Worm (Caenorhabditis elegans) whole organism, L2 larva: Measurements from ENCODE around the gene tim-1.

Source experiments
- C34F6.9 ChIP-seq: fragments of 150-350 bp; optimal IDR thresholded peaks from 2 replicates; lab custom pipeline; 2014; ENCODE audit warnings: missing biosample characterization, missing genetic modification characterization
- F13H6.1 ChIP-seq: sonication (generic microtip); optimal IDR thresholded peaks from 2 replicates; lab custom pipeline; 2016; ENCODE audit warnings: missing genetic modification characterization, missing compliant biosample characterization
- R02D3.7 ChIP-seq: fragments of 150-350 bp; optimal IDR thresholded peaks from 2 replicates; lab custom pipeline; 2014; ENCODE audit warnings: missing biosample characterization, missing genetic modification characterization
- Y55F3AM.14 ChIP-seq: fragments of 200-800 bp; sonication (Bioruptor generic); optimal IDR thresholded peaks from 2 replicates; lab custom pipeline; 2018; ENCODE audit warnings: mild to moderate bottlenecking, missing genetic modification characterization, missing compliant biosample characterization
- ZK546.5 ChIP-seq: sonication (generic microtip); optimal IDR thresholded peaks from 2 replicates; lab custom pipeline; 2017; ENCODE audit warnings: missing biosample characterization, missing genetic modification characterization
- alr-1 ChIP-seq: fragments of 150-350 bp; optimal IDR thresholded peaks from 2 replicates; lab custom pipeline; 2014; ENCODE audit warnings: missing biosample characterization, missing genetic modification characterization
- aly-2 ChIP-seq: fragments of 150-350 bp; optimal IDR thresholded peaks from 2 replicates; lab custom pipeline; 2014; ENCODE audit warnings: missing biosample characterization, missing genetic modification characterization
- blmp-1 ChIP-seq: sonication (generic microtip); optimal IDR thresholded peaks from 2 replicates; lab custom pipeline; 2017; ENCODE audit warnings: missing genetic modification characterization, mild to moderate bottlenecking, missing compliant biosample characterization, antibody characterized with exemption, moderate library complexity; ENCODE audit not compliant: insufficient read depth
- ceh-16 ChIP-seq: fragments of 150-350 bp; optimal IDR thresholded peaks from 2 replicates; lab custom pipeline; 2014; ENCODE audit warnings: missing biosample characterization, missing genetic modification characterization
- crh-2 ChIP-seq: sonication (generic microtip); optimal IDR thresholded peaks from 2 replicates; lab custom pipeline; 2017; ENCODE audit warnings: missing biosample characterization, missing genetic modification characterization
- elt-1 ChIP-seq: fragments of 150-350 bp; optimal IDR thresholded peaks from 2 replicates; lab custom pipeline; 2014; ENCODE audit warnings: missing biosample characterization, missing genetic modification characterization
- fos-1 ChIP-seq: fragments of 150-350 bp; optimal IDR thresholded peaks from 2 replicates; lab custom pipeline; 2014; ENCODE audit warnings: missing biosample characterization, missing genetic modification characterization
- lin-11 ChIP-seq: fragments of 150-350 bp; sonication (generic microtip); optimal IDR thresholded peaks from 2 replicates; lab custom pipeline; 2014; ENCODE audit warnings: missing biosample characterization, missing genetic modification characterization, inconsistent platforms, mixed read lengths
- lin-13 ChIP-seq: fragments of 150-350 bp; optimal IDR thresholded peaks from 2 replicates; lab custom pipeline; 2014; ENCODE audit warnings: missing biosample characterization, missing genetic modification reagents, missing genetic modification characterization
- lin-39 ChIP-seq: fragments of 150-350 bp; optimal IDR thresholded peaks from 2 replicates; lab custom pipeline; 2014; ENCODE audit warnings: missing biosample characterization, missing genetic modification reagents, missing genetic modification characterization
- lsy-2 ChIP-seq, 2 experiments: fragments of 150-350 bp in 1 of 2; sonication (generic microtip) in 1 of 2; optimal IDR thresholded peaks; 2 replicates each; lab custom pipeline; 2014 to 2017; ENCODE audit warnings: missing biosample characterization in 2 of 2, missing genetic modification characterization in 2 of 2
- mab-5 ChIP-seq: fragments of 150-350 bp; optimal IDR thresholded peaks from 2 replicates; lab custom pipeline; 2014; ENCODE audit warnings: missing biosample characterization, missing genetic modification characterization
- mdl-1 ChIP-seq, 2 experiments: fragments of 150-350 bp in 1 of 2; sonication (generic microtip) in 1 of 2; optimal IDR thresholded peaks; 2 replicates each; lab custom pipeline; 2017; ENCODE audit warnings: missing biosample characterization in 2 of 2, missing genetic modification characterization in 2 of 2
- nhr-12 ChIP-seq: fragments of 150-350 bp; optimal IDR thresholded peaks from 2 replicates; lab custom pipeline; 2014; ENCODE audit warnings: missing biosample characterization, missing genetic modification characterization
- nhr-129 ChIP-seq: fragments of 150-350 bp; optimal IDR thresholded peaks from 2 replicates; lab custom pipeline; 2014; ENCODE audit warnings: missing biosample characterization, missing genetic modification characterization
- nhr-23 ChIP-seq: fragments of 150-350 bp; optimal IDR thresholded peaks from 2 replicates; lab custom pipeline; 2014; ENCODE audit warnings: missing biosample characterization, missing genetic modification reagents, missing genetic modification characterization
- nhr-25 ChIP-seq: fragments of 150-350 bp; sonication (generic microtip); optimal IDR thresholded peaks from 3 replicates; lab custom pipeline; 2014; ENCODE audit warnings: missing biosample characterization, missing genetic modification characterization
- nhr-6 ChIP-seq: fragments of 150-350 bp; optimal IDR thresholded peaks from 2 replicates; lab custom pipeline; 2014; ENCODE audit warnings: missing biosample characterization, missing genetic modification characterization
- nhr-77 ChIP-seq: fragments of 150-350 bp; optimal IDR thresholded peaks from 2 replicates; lab custom pipeline; 2014; ENCODE audit warnings: missing biosample characterization, missing genetic modification characterization
- peb-1 ChIP-seq: fragments of 150-350 bp; optimal IDR thresholded peaks from 2 replicates; lab custom pipeline; 2014; ENCODE audit warnings: missing biosample characterization, missing genetic modification characterization
- skn-1 ChIP-seq: sonication (generic microtip); optimal IDR thresholded peaks from 2 replicates; lab custom pipeline; 2017; ENCODE audit warnings: missing biosample characterization, missing genetic modification characterization
- sma-9 ChIP-seq, 2 experiments: fragments of 150-350 bp in 1 of 2; sonication (generic microtip) in 1 of 2; optimal IDR thresholded peaks; 2 replicates each; lab custom pipeline; 2014 to 2016; ENCODE audit warnings: missing genetic modification characterization in 2 of 2, mild to moderate bottlenecking in 1 of 2, missing biosample characterization in 1 of 2, missing compliant biosample characterization in 1 of 2, missing genetic modification reagents in 1 of 2, moderate library complexity in 1 of 2
- snpc-4 ChIP-seq: fragments of 150-350 bp; optimal IDR thresholded peaks from 2 replicates; lab custom pipeline; 2014; ENCODE audit warnings: missing biosample characterization, missing genetic modification characterization
- unc-55 ChIP-seq: fragments of 150-350 bp; sonication (generic microtip); optimal IDR thresholded peaks from 3 replicates; lab custom pipeline; 2014; ENCODE audit warnings: missing biosample characterization, missing genetic modification reagents, missing genetic modification characterization
- zag-1 ChIP-seq: fragments of 150-350 bp; optimal IDR thresholded peaks from 2 replicates; lab custom pipeline; 2014; ENCODE audit warnings: missing biosample characterization, missing genetic modification characterization
- ztf-1 ChIP-seq: fragments of 200-800 bp; sonication (Bioruptor generic); conservative IDR thresholded peaks from 2 replicates; pipeline ENCODE4 v1.3.6; 2022; ENCODE audit warnings: missing genetic modification characterization, missing compliant biosample characterization
- ztf-11 ChIP-seq: sonication (generic microtip); optimal IDR thresholded peaks from 2 replicates; lab custom pipeline; 2017; ENCODE audit warnings: missing biosample characterization, missing genetic modification characterization

Gene tim-1

ce11 chrIII:12202437-12202836, 47.5 kb downstream of the tim-1 start, which contains the start of gene osm-12:
Gene osm-12 (minus strand): TSS chrIII:12202537.
- TF ChIP-seq ZK546.5 (tag; lab: Kevin White, UChicago) (no peak), aly-2 (tag; lab: Kevin White, UChicago) (no peak), nhr-23 (no peak), nhr-12 (no peak), peb-1 (tag; lab: Kevin White, UChicago) (no peak), blmp-1 (tag; lab: Kevin White, UChicago) (no peak), lin-39 (tag; lab: Kevin White, UChicago) (no peak), Y55F3AM.14 (no peak), ztf-11 (no peak), snpc-4 (no peak), zag-1 (no peak), mab-5 (tag; lab: Kevin White, UChicago) (no peak), lin-11 (tag; lab: Kevin White, UChicago) (no peak)
- TF ChIP-seq, all 48 proteins: peak for 0

ce11 chrIII:12198135-12198534, 51.8 kb downstream of the tim-1 start:
- no peak for TF ChIP-seq R02D3.7 (tag; lab: Kevin White, UChicago)
- no peak for TF ChIP-seq zag-1
- TF ChIP-seq elt-1: no peak
- no peak for TF ChIP-seq peb-1 (tag; lab: Kevin White, UChicago)
- no peak for TF ChIP-seq mab-5 (tag; lab: Kevin White, UChicago)
- TF ChIP-seq C34F6.9 (tag; lab: Kevin White, UChicago): no peak
- no peak for TF ChIP-seq nhr-6 (tag; lab: Kevin White, UChicago)
- no peak for TF ChIP-seq crh-2
- TF ChIP-seq lin-11 (tag; lab: Kevin White, UChicago): no peak
- no peak for TF ChIP-seq lin-39 (tag; lab: Kevin White, UChicago)
- no peak for TF ChIP-seq skn-1 (tag; lab: Kevin White, UChicago)
- no peak for TF ChIP-seq nhr-23
- no peak for TF ChIP-seq sma-9 (GFP tag; optimal IDR thresholded peaks at IDR 0.05; lab: Kevin White, UChicago)
- TF ChIP-seq sma-9 (tag; optimal IDR thresholded peaks at IDR 0.05; lab: Kevin White, UChicago): no peak
- TF ChIP-seq nhr-77 (tag; lab: Kevin White, UChicago): no peak
- no peak for TF ChIP-seq Y55F3AM.14

ce11 chrIII:12195991-12196390, 54.0 kb downstream of the tim-1 start:
- TF ChIP-seq mdl-1 (tag; optimal IDR thresholded peaks at IDR 0.05; lab: Kevin White, UChicago): no peak
- TF ChIP-seq snpc-4: no peak
- TF ChIP-seq nhr-129 (tag; lab: Kevin White, UChicago): no peak
- TF ChIP-seq alr-1 (tag; lab: Kevin White, UChicago): no peak
- TF ChIP-seq fos-1 (tag; lab: Kevin White, UChicago): no peak
- no peak for TF ChIP-seq ztf-11
- TF ChIP-seq zag-1: no peak
- TF ChIP-seq lin-13 (GFP tag; lab: Kevin White, UChicago): no peak

ce11 chrIII:12194190-12194589, 55.8 kb downstream of the tim-1 start, which contains the start of gene Y75B8A.44:
Gene Y75B8A.44 (plus strand): TSS chrIII:12194490.
- no peak for TF ChIP-seq peb-1 (tag; lab: Kevin White, UChicago)
- TF ChIP-seq elt-1: no peak
- TF ChIP-seq crh-2: no peak
- TF ChIP-seq lsy-2 (tag; optimal IDR thresholded peaks at IDR 0.05; lab: Kevin White, UChicago): no peak
- TF ChIP-seq ztf-11: no peak
- TF ChIP-seq C34F6.9 (tag; lab: Kevin White, UChicago): no peak
- TF ChIP-seq nhr-129 (tag; lab: Kevin White, UChicago): no peak
- no peak for TF ChIP-seq nhr-6 (tag; lab: Kevin White, UChicago)
- TF ChIP-seq ztf-1 (GFP tag; lab: Robert Waterston, UW): no peak
- no peak for TF ChIP-seq F13H6.1
- TF ChIP-seq sma-9 (GFP tag; optimal IDR thresholded peaks at IDR 0.05; lab: Kevin White, UChicago): no peak
- no peak for TF ChIP-seq sma-9 (tag; optimal IDR thresholded peaks at IDR 0.05; lab: Kevin White, UChicago)
- no peak for TF ChIP-seq snpc-4
- no peak for TF ChIP-seq mab-5 (tag; lab: Kevin White, UChicago)
- no peak for TF ChIP-seq skn-1 (tag; lab: Kevin White, UChicago)
- TF ChIP-seq unc-55 (GFP tag; lab: Kevin White, UChicago): no peak
- TF ChIP-seq ceh-16 (tag; lab: Kevin White, UChicago): no peak
- TF ChIP-seq nhr-25: no peak
